Fruit fly (Drosophila melanogaster): ENCODE results near the gene CG3061.

Gene CG3061

dm6 chr3R:14017640-14018429 is 14.3 kb upstream of the CG3061 start (continued):
- TF ChIP-seq chinmo (GFP tag; IDR thresholded peaks at IDR 0.05; ENCODE audit: partially characterized antibody), result peak; percentile 92; the same call in 3 of the 4 replicates
- peak; percentile 52; the same call in 1 of the 2 replicates for TF ChIP-seq E2f2 (GFP tag; IDR thresholded peaks at IDR 0.05)
- no peak for TF ChIP-seq prd (optimal IDR thresholded peaks at IDR 0.05)
- peak; percentile 75 for TF ChIP-seq prd (GFP tag; IDR thresholded peaks at IDR 0.05)
- TF ChIP-seq pho (GFP tag; optimal IDR thresholded peaks at IDR 0.05), result peak; percentile 1
- no peak; the same call in 2 of the 3 replicates for TF ChIP-seq CG6175 (GFP tag; IDR thresholded peaks at IDR 0.05)
- no peak for TF ChIP-seq Dp (GFP tag; optimal IDR thresholded peaks at IDR 0.05)
- TF ChIP-seq CG11723 (GFP tag; optimal IDR thresholded peaks at IDR 0.05), result peak; percentile 66
- TF ChIP-seq CG12071 (GFP tag; optimal IDR thresholded peaks at IDR 0.05), result peak; percentile 46
- TF ChIP-seq CG17359 (tag; optimal IDR thresholded peaks at IDR 0.05), result peak; percentile 92
- TF ChIP-seq MBD-R2 (GFP tag; IDR thresholded peaks at IDR 0.05), result 0 out of 2 replicates have a peak, but pooled peaks have one; percentile 35
- peak; percentile 26 for TF ChIP-seq Mad (GFP tag; optimal IDR thresholded peaks at IDR 0.05)
- TF ChIP-seq disco-r (GFP tag; optimal IDR thresholded peaks at IDR 0.05), result peak; percentile 8
- peak; percentile 51 for TF ChIP-seq B-H2 (GFP tag; optimal IDR thresholded peaks at IDR 0.05)
- TF ChIP-seq CG4617 (GFP tag; optimal IDR thresholded peaks at IDR 0.05; ENCODE audit: borderline replicate concordance), result peak; percentile 48
- TF ChIP-seq CG6654 (GFP tag; optimal IDR thresholded peaks at IDR 0.05), result peak; percentile 61
- TF ChIP-seq CG6272 (GFP tag; IDR thresholded peaks at IDR 0.05), result peak; percentile 67
- TF ChIP-seq hkb (optimal IDR thresholded peaks at IDR 0.05), result no peak
- peak; percentile 80 for TF ChIP-seq hkb (GFP tag; IDR thresholded peaks at IDR 0.05)
- TF ChIP-seq gfzf (GFP tag; optimal IDR thresholded peaks at IDR 0.05), result no peak
- TF ChIP-seq pnt (GFP tag; optimal IDR thresholded peaks at IDR 0.05), result peak; percentile 31
- TF ChIP-seq CG11456 (GFP tag; IDR thresholded peaks at IDR 0.05), result peak; percentile 56; the same call in 1 of the 3 replicates
- TF ChIP-seq row (GFP tag; IDR thresholded peaks at IDR 0.05), result peak; percentile 87
- TF ChIP-seq HmgD (GFP tag; optimal IDR thresholded peaks at IDR 0.05), result peak; percentile 17
- TF ChIP-seq CG8388 (GFP tag; optimal IDR thresholded peaks at IDR 0.05), result peak; percentile 85
- TF ChIP-seq CG16813 (GFP tag; IDR thresholded peaks at IDR 0.05; ENCODE audit: partially characterized antibody), result no peak
- TF ChIP-seq maf-S (GFP tag; optimal IDR thresholded peaks at IDR 0.05), result no peak
- TF ChIP-seq CG3407 (GFP tag; optimal IDR thresholded peaks at IDR 0.05), result peak; percentile 76
- TF ChIP-seq CG13296 (GFP tag; optimal IDR thresholded peaks at IDR 0.05), result peak; percentile 88
- peak; percentile 99 for TF ChIP-seq Adf1 (GFP tag; IDR thresholded peaks at IDR 0.05)
- TF ChIP-seq org-1 (GFP tag; optimal IDR thresholded peaks at IDR 0.05), result peak; percentile 77
- TF ChIP-seq sima (GFP tag; optimal IDR thresholded peaks at IDR 0.05), result no peak
- peak; percentile 34 for TF ChIP-seq ERR (GFP tag; optimal IDR thresholded peaks at IDR 0.05)
- TF ChIP-seq CG11093 (GFP tag; IDR thresholded peaks at IDR 0.05), result peak; percentile 70; the same call in 1 of the 3 replicates
- peak; percentile 36 for TF ChIP-seq exex (tag; optimal IDR thresholded peaks at IDR 0.05)
- peak; percentile 52 for TF ChIP-seq abd-A (tag; optimal IDR thresholded peaks at IDR 0.05)
- peak; percentile 89 for TF ChIP-seq CG11695 (GFP tag; IDR thresholded peaks at IDR 0.05)
- TF ChIP-seq CG7963 (GFP tag; IDR thresholded peaks at IDR 0.05; ENCODE audit: partially characterized antibody), result no peak
- TF ChIP-seq MTF-1 (GFP tag; optimal IDR thresholded peaks at IDR 0.05; ENCODE audit: borderline replicate concordance), result peak; percentile 3
- peak; percentile 67 for TF ChIP-seq ap (GFP tag; IDR thresholded peaks at IDR 0.05)
- peak; percentile 53 for TF ChIP-seq CTCF (GFP tag; optimal IDR thresholded peaks at IDR 0.05)
- TF ChIP-seq Atf-2 (GFP tag; optimal IDR thresholded peaks at IDR 0.05), result peak; percentile 41
- no peak for TF ChIP-seq CG11560 (tag; IDR thresholded peaks at IDR 0.05)
- TF ChIP-seq CG12659 (GFP tag; optimal IDR thresholded peaks at IDR 0.05), result peak; percentile 94
- TF ChIP-seq CG1233 (GFP tag; optimal IDR thresholded peaks at IDR 0.05), result peak; percentile 82
- TF ChIP-seq Hr51 (GFP tag; optimal IDR thresholded peaks at IDR 0.05), result peak in 1 of 2 experiments; percentile 98
- no peak for TF ChIP-seq NFAT (GFP tag; IDR thresholded peaks at IDR 0.05)
- peak; percentile 15 for TF ChIP-seq CG4854 (GFP tag; optimal IDR thresholded peaks at IDR 0.05)
- peak; percentile 78 for TF ChIP-seq Nf-YC (tag; optimal IDR thresholded peaks at IDR 0.05)
- peak; percentile 66 for TF ChIP-seq peb (GFP tag; IDR thresholded peaks at IDR 0.05)
